Fruit fly (Drosophila melanogaster): ENCODE data around the gene CG34260.

The CG34260 gene

dm6 chr3L:20696494-20696893 lies 17.4 kb upstream of the CG34260 start:
- no peak for TF ChIP-seq Hr96 (GFP tag; optimal IDR thresholded peaks at IDR 0.05)
- no peak for TF ChIP-seq Mnt (GFP tag; optimal IDR thresholded peaks at IDR 0.05)
- no peak for TF ChIP-seq CG7045 (GFP tag; optimal IDR thresholded peaks at IDR 0.05)
- no peak for TF ChIP-seq CG1620 (GFP tag; optimal IDR thresholded peaks at IDR 0.05)
- no peak for TF ChIP-seq Clk (GFP tag; optimal IDR thresholded peaks at IDR 0.05)
- no peak for TF ChIP-seq CG14711 (tag; optimal IDR thresholded peaks at IDR 0.05)
- TF ChIP-seq ovo (GFP tag; optimal IDR thresholded peaks at IDR 0.05), result no peak
- no peak for TF ChIP-seq cnc (optimal IDR thresholded peaks at IDR 0.05)

dm6 chr3L:20697166-20697791 lies 16.6 kb upstream of the CG34260 start:
- TF ChIP-seq CG7101 (tag; optimal IDR thresholded peaks at IDR 0.05) (no peak), Mnt (GFP tag; optimal IDR thresholded peaks at IDR 0.05) (no peak), CG14711 (tag; optimal IDR thresholded peaks at IDR 0.05) (no peak), pad (GFP tag; optimal IDR thresholded peaks at IDR 0.05) (no peak), cic (GFP tag; optimal IDR thresholded peaks at IDR 0.05) (no peak), tj (GFP tag; optimal IDR thresholded peaks at IDR 0.05) (no peak), CG12768 (GFP tag; optimal IDR thresholded peaks at IDR 0.05) (no peak), Crg-1 (GFP tag; optimal IDR thresholded peaks at IDR 0.05) (no peak), cnc (optimal IDR thresholded peaks at IDR 0.05) (no peak), kay (GFP tag; ENCODE audit: borderline replicate concordance) (no peak), Hr96 (GFP tag; optimal IDR thresholded peaks at IDR 0.05) (no peak), CG7045 (GFP tag; optimal IDR thresholded peaks at IDR 0.05) (no peak), CG5204 (GFP tag; optimal IDR thresholded peaks at IDR 0.05) (no peak), CG33017 (tag; optimal IDR thresholded peaks at IDR 0.05) (no peak), toe (GFP tag; optimal IDR thresholded peaks at IDR 0.05) (no peak)

DNA sequence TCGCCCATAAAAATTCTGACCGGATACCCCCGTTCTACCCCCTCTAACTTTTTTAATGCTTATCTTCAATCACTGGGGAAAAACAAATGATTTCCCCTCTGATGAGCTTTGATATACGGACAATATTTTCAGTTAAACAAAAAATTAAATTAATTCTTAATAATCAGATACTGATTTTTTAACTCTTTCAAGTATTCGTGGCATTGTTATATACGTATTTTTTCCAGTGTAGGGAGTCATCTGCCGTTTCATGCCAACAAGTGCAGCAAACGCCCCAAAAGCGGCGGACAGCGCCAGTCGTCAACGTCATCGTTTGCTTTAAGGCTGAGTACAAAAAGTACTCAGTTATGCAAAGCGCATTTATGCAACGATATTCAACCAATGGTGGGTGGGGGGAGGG lies 13.2 kb upstream of the CG34260 start:
- no peak for TF ChIP-seq CG1620 (GFP tag; optimal IDR thresholded peaks at IDR 0.05)
- TF ChIP-seq CG11617 (GFP tag; optimal IDR thresholded peaks at IDR 0.05), result no peak
- TF ChIP-seq CG7045 (GFP tag; optimal IDR thresholded peaks at IDR 0.05), result no peak
- TF ChIP-seq CG33017 (tag; optimal IDR thresholded peaks at IDR 0.05), result no peak
- TF ChIP-seq kay (GFP tag; ENCODE audit: borderline replicate concordance), result no peak
- TF ChIP-seq bab1 (GFP tag; optimal IDR thresholded peaks at IDR 0.05), result no peak
- TF ChIP-seq Crg-1 (GFP tag; optimal IDR thresholded peaks at IDR 0.05), result no peak
- TF ChIP-seq toe (GFP tag; optimal IDR thresholded peaks at IDR 0.05), result no peak
- no peak for TF ChIP-seq Mnt (GFP tag; optimal IDR thresholded peaks at IDR 0.05)
- no peak for TF ChIP-seq CG14711 (tag; optimal IDR thresholded peaks at IDR 0.05)
- TF ChIP-seq cnc (optimal IDR thresholded peaks at IDR 0.05), result no peak
- TF ChIP-seq CG12768 (GFP tag; optimal IDR thresholded peaks at IDR 0.05), result no peak
- no peak for TF ChIP-seq cic (GFP tag; optimal IDR thresholded peaks at IDR 0.05)
- TF ChIP-seq ovo (GFP tag; optimal IDR thresholded peaks at IDR 0.05), result no peak
- TF ChIP-seq pad (GFP tag; optimal IDR thresholded peaks at IDR 0.05), result no peak
- no peak for TF ChIP-seq Hr96 (GFP tag; optimal IDR thresholded peaks at IDR 0.05)

DNA sequence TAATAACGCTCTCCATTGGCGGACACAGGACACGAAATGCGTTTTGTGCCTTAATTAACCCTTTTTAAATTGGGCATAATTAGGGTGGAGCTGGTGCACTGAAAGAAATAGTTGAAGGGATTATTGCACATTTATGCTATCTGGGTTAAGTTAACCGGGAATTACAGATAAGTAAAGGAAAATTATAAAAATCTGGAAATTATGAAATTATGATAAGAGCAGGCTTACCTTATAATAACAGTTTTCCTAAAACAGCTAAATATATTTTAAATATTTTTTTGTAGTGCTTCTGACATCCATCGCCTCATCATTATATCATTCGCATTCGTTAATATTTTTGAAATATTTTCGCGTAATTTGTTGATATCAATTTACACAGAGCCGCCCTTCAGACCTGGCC lies 6.7 kb upstream of the CG34260 start:
- no peak for TF ChIP-seq CG12768 (GFP tag; optimal IDR thresholded peaks at IDR 0.05)
- TF ChIP-seq Mnt (GFP tag; optimal IDR thresholded peaks at IDR 0.05), result no peak
- no peak for TF ChIP-seq CG33017 (tag; optimal IDR thresholded peaks at IDR 0.05)
- no peak for TF ChIP-seq Crg-1 (GFP tag; optimal IDR thresholded peaks at IDR 0.05)
- no peak for TF ChIP-seq CG7045 (GFP tag; optimal IDR thresholded peaks at IDR 0.05)
- no peak for TF ChIP-seq bab1 (GFP tag; optimal IDR thresholded peaks at IDR 0.05)
- TF ChIP-seq cic (GFP tag; optimal IDR thresholded peaks at IDR 0.05), result no peak

dm6 chr3L:20710475-20711177 lies 3.3 kb upstream of the CG34260 start:
- TF ChIP-seq CG5204 (GFP tag; optimal IDR thresholded peaks at IDR 0.05), result no peak
- no peak for TF ChIP-seq tj (GFP tag; optimal IDR thresholded peaks at IDR 0.05)

DNA sequence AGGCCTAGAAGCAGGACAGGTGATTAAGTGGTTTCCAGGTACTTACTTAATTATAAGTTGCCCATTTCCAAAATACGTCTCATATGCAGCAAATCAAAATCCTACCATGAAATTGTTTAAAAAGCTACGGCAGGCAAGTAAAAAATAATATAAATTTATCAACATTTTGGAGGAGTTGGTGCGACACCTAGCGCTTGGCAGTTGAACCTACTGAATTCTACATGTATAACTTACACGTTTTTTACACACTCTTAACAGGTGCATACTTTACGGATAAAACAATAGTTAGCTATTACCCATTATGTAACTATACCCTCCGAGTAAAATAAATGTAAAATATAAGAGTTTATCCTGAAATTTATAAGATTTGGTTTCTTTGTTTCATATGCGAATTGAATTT lies 2.5 kb upstream of the CG34260 start:
- TF ChIP-seq CG12768 (GFP tag; optimal IDR thresholded peaks at IDR 0.05) (no peak), bab1 (GFP tag; optimal IDR thresholded peaks at IDR 0.05) (peak; percentile 56), CG5204 (GFP tag; optimal IDR thresholded peaks at IDR 0.05) (peak; percentile 22), CG1620 (GFP tag; optimal IDR thresholded peaks at IDR 0.05) (peak; percentile 16), Clk (GFP tag; optimal IDR thresholded peaks at IDR 0.05) (no peak), cnc (optimal IDR thresholded peaks at IDR 0.05) (no peak), ovo (GFP tag; optimal IDR thresholded peaks at IDR 0.05) (peak; percentile 6)

- TF ChIP-seq cic (GFP tag; optimal IDR thresholded peaks at IDR 0.05) (no peak), CG7101 (tag; optimal IDR thresholded peaks at IDR 0.05) (no peak), bab1 (GFP tag; optimal IDR thresholded peaks at IDR 0.05) (no peak), Crg-1 (GFP tag; optimal IDR thresholded peaks at IDR 0.05) (no peak), Mnt (GFP tag; optimal IDR thresholded peaks at IDR 0.05) (no peak), Hr96 (GFP tag; optimal IDR thresholded peaks at IDR 0.05) (no peak), toe (GFP tag; optimal IDR thresholded peaks at IDR 0.05) (no peak), pad (GFP tag; optimal IDR thresholded peaks at IDR 0.05) (no peak), Clk (GFP tag; optimal IDR thresholded peaks at IDR 0.05) (no peak), cnc (optimal IDR thresholded peaks at IDR 0.05) (no peak)
Observed at dm6 chr3L:20719100-20719499, 5.2 kb downstream of the CG34260 start, which contains the start of gene cmpy. Gene cmpy (minus strand): TSS chr3L:20719200.

Data from whole organism, adult.